Worm (Caenorhabditis elegans) whole organism, L2 larva: ENCODE measurements around the gene cyb-2.1.

ENCODE experiments used
- C34F6.9 ChIP-seq: fragments of 150-350 bp; optimal IDR thresholded peaks from 2 replicates; lab custom pipeline; 2014; ENCODE audit warnings: missing biosample characterization, missing genetic modification characterization
- F13H6.1 ChIP-seq: sonication (generic microtip); optimal IDR thresholded peaks from 2 replicates; lab custom pipeline; 2016; ENCODE audit warnings: missing genetic modification characterization, missing compliant biosample characterization
- Y55F3AM.14 ChIP-seq: fragments of 200-800 bp; sonication (Bioruptor generic); optimal IDR thresholded peaks from 2 replicates; lab custom pipeline; 2018; ENCODE audit warnings: mild to moderate bottlenecking, missing genetic modification characterization, missing compliant biosample characterization
- ZK546.5 ChIP-seq: sonication (generic microtip); optimal IDR thresholded peaks from 2 replicates; lab custom pipeline; 2017; ENCODE audit warnings: missing biosample characterization, missing genetic modification characterization
- alr-1 ChIP-seq: fragments of 150-350 bp; optimal IDR thresholded peaks from 2 replicates; lab custom pipeline; 2014; ENCODE audit warnings: missing biosample characterization, missing genetic modification characterization
- aly-2 ChIP-seq: fragments of 150-350 bp; optimal IDR thresholded peaks from 2 replicates; lab custom pipeline; 2014; ENCODE audit warnings: missing biosample characterization, missing genetic modification characterization
- ama-1 ChIP-seq: fragments of 150-350 bp; optimal IDR thresholded peaks from 2 replicates; lab custom pipeline; 2018; ENCODE audit warnings: inconsistent platforms
- ceh-16 ChIP-seq: fragments of 150-350 bp; optimal IDR thresholded peaks from 2 replicates; lab custom pipeline; 2014; ENCODE audit warnings: missing biosample characterization, missing genetic modification characterization
- crh-2 ChIP-seq: sonication (generic microtip); optimal IDR thresholded peaks from 2 replicates; lab custom pipeline; 2017; ENCODE audit warnings: missing biosample characterization, missing genetic modification characterization
- dmd-4 ChIP-seq: sonication (generic microtip); optimal IDR thresholded peaks from 2 replicates; lab custom pipeline; 2017; ENCODE audit warnings: missing biosample characterization, missing genetic modification characterization
- egl-27 ChIP-seq: sonication (generic microtip); optimal IDR thresholded peaks from 3 replicates; lab custom pipeline; 2017; ENCODE audit warnings: missing biosample characterization, missing genetic modification reagents, missing genetic modification characterization
- elt-1 ChIP-seq: fragments of 150-350 bp; optimal IDR thresholded peaks from 2 replicates; lab custom pipeline; 2014; ENCODE audit warnings: missing biosample characterization, missing genetic modification characterization
- fos-1 ChIP-seq: fragments of 150-350 bp; optimal IDR thresholded peaks from 2 replicates; lab custom pipeline; 2014; ENCODE audit warnings: missing biosample characterization, missing genetic modification characterization
- gmeb-1 ChIP-seq: fragments of 150-350 bp; optimal IDR thresholded peaks from 2 replicates; lab custom pipeline; 2014; ENCODE audit warnings: missing biosample characterization, missing genetic modification characterization
- lin-11 ChIP-seq: fragments of 150-350 bp; sonication (generic microtip); optimal IDR thresholded peaks from 2 replicates; lab custom pipeline; 2014; ENCODE audit warnings: missing biosample characterization, missing genetic modification characterization, inconsistent platforms, mixed read lengths
- lin-13 ChIP-seq: fragments of 150-350 bp; optimal IDR thresholded peaks from 2 replicates; lab custom pipeline; 2014; ENCODE audit warnings: missing biosample characterization, missing genetic modification reagents, missing genetic modification characterization
- lin-39 ChIP-seq: fragments of 150-350 bp; optimal IDR thresholded peaks from 2 replicates; lab custom pipeline; 2014; ENCODE audit warnings: missing biosample characterization, missing genetic modification reagents, missing genetic modification characterization
- lsy-2 ChIP-seq, 2 experiments: fragments of 150-350 bp in 1 of 2; sonication (generic microtip) in 1 of 2; optimal IDR thresholded peaks; 2 replicates each; lab custom pipeline; 2014 to 2017; ENCODE audit warnings: missing biosample characterization in 2 of 2, missing genetic modification characterization in 2 of 2
- mdl-1 ChIP-seq, 2 experiments: fragments of 150-350 bp in 1 of 2; sonication (generic microtip) in 1 of 2; optimal IDR thresholded peaks; 2 replicates each; lab custom pipeline; 2017; ENCODE audit warnings: missing biosample characterization in 2 of 2, missing genetic modification characterization in 2 of 2
- nhr-10 ChIP-seq: sonication (generic microtip); optimal IDR thresholded peaks from 2 replicates; lab custom pipeline; 2017; ENCODE audit warnings: missing biosample characterization, missing genetic modification characterization
- nhr-11 ChIP-seq: fragments of 150-350 bp; optimal IDR thresholded peaks from 2 replicates; lab custom pipeline; 2014; ENCODE audit warnings: missing biosample characterization, missing genetic modification characterization
- nhr-12 ChIP-seq: fragments of 150-350 bp; optimal IDR thresholded peaks from 2 replicates; lab custom pipeline; 2014; ENCODE audit warnings: missing biosample characterization, missing genetic modification characterization
- nhr-129 ChIP-seq: fragments of 150-350 bp; optimal IDR thresholded peaks from 2 replicates; lab custom pipeline; 2014; ENCODE audit warnings: missing biosample characterization, missing genetic modification characterization
- nhr-21 ChIP-seq: fragments of 150-350 bp; optimal IDR thresholded peaks from 2 replicates; lab custom pipeline; 2014; ENCODE audit warnings: missing biosample characterization, missing genetic modification characterization
- nhr-23 ChIP-seq: fragments of 150-350 bp; optimal IDR thresholded peaks from 2 replicates; lab custom pipeline; 2014; ENCODE audit warnings: missing biosample characterization, missing genetic modification reagents, missing genetic modification characterization
- nhr-25 ChIP-seq: fragments of 150-350 bp; sonication (generic microtip); optimal IDR thresholded peaks from 3 replicates; lab custom pipeline; 2014; ENCODE audit warnings: missing biosample characterization, missing genetic modification characterization
- nhr-6 ChIP-seq: fragments of 150-350 bp; optimal IDR thresholded peaks from 2 replicates; lab custom pipeline; 2014; ENCODE audit warnings: missing biosample characterization, missing genetic modification characterization
- nhr-77 ChIP-seq: fragments of 150-350 bp; optimal IDR thresholded peaks from 2 replicates; lab custom pipeline; 2014; ENCODE audit warnings: missing biosample characterization, missing genetic modification characterization
- peb-1 ChIP-seq: fragments of 150-350 bp; optimal IDR thresholded peaks from 2 replicates; lab custom pipeline; 2014; ENCODE audit warnings: missing biosample characterization, missing genetic modification characterization
- sem-4 ChIP-seq: fragments of 150-350 bp; optimal IDR thresholded peaks from 2 replicates; lab custom pipeline; 2014; ENCODE audit warnings: missing biosample characterization, missing genetic modification reagents, missing genetic modification characterization
- sma-3 ChIP-seq: sonication (generic microtip); optimal IDR thresholded peaks from 2 replicates; lab custom pipeline; 2016; ENCODE audit warnings: missing genetic modification reagents, missing genetic modification characterization, missing compliant biosample characterization
- sma-9 ChIP-seq, 2 experiments: fragments of 150-350 bp in 1 of 2; sonication (generic microtip) in 1 of 2; optimal IDR thresholded peaks; 2 replicates each; lab custom pipeline; 2014 to 2016; ENCODE audit warnings: missing genetic modification characterization in 2 of 2, mild to moderate bottlenecking in 1 of 2, missing biosample characterization in 1 of 2, missing compliant biosample characterization in 1 of 2, missing genetic modification reagents in 1 of 2, moderate library complexity in 1 of 2
- unc-39 ChIP-seq: fragments of 150-350 bp; optimal IDR thresholded peaks from 2 replicates; lab custom pipeline; 2014; ENCODE audit warnings: missing biosample characterization, missing genetic modification characterization
- unc-55 ChIP-seq: fragments of 150-350 bp; sonication (generic microtip); optimal IDR thresholded peaks from 3 replicates; lab custom pipeline; 2014; ENCODE audit warnings: missing biosample characterization, missing genetic modification reagents, missing genetic modification characterization
- unc-62 ChIP-seq: fragments of 150-350 bp; optimal IDR thresholded peaks from 2 replicates; lab custom pipeline; 2014; ENCODE audit warnings: missing biosample characterization, missing genetic modification reagents, missing genetic modification characterization
- zag-1 ChIP-seq: fragments of 150-350 bp; optimal IDR thresholded peaks from 2 replicates; lab custom pipeline; 2014; ENCODE audit warnings: missing biosample characterization, missing genetic modification characterization
- ztf-11 ChIP-seq: sonication (generic microtip); optimal IDR thresholded peaks from 2 replicates; lab custom pipeline; 2017; ENCODE audit warnings: missing biosample characterization, missing genetic modification characterization

cyb-2.1 gene

ce11 chrIV:11031640-11032039, 45.9 kb downstream of the cyb-2.1 start:
- TF ChIP-seq gmeb-1 (tag; lab: Kevin White, UChicago) (peak; percentile 20), aly-2 (tag; lab: Kevin White, UChicago) (no peak), mdl-1 (tag; optimal IDR thresholded peaks at IDR 0.05; lab: Kevin White, UChicago) (no peak), nhr-129 (tag; lab: Kevin White, UChicago) (peak; percentile 57), nhr-77 (tag; lab: Kevin White, UChicago) (no peak), ceh-16 (tag; lab: Kevin White, UChicago) (no peak), alr-1 (tag; lab: Kevin White, UChicago) (no peak), dmd-4 (tag; lab: Kevin White, UChicago) (no peak), lsy-2 (tag; optimal IDR thresholded peaks at IDR 0.05; lab: Kevin White, UChicago) (no peak), fos-1 (tag; lab: Kevin White, UChicago) (peak; percentile 83), crh-2 (peak; percentile 50)

- no peak for TF ChIP-seq sma-9 (GFP tag; optimal IDR thresholded peaks at IDR 0.05; lab: Kevin White, UChicago)
- no peak for TF ChIP-seq sma-9 (tag; optimal IDR thresholded peaks at IDR 0.05; lab: Kevin White, UChicago)
- no peak for TF ChIP-seq F13H6.1 (tag; lab: Kevin White, UChicago)
- TF ChIP-seq ama-1 (lab: Kevin White, UChicago) = no peak
- no peak for TF ChIP-seq lin-13 (GFP tag; lab: Kevin White, UChicago)
- no peak for TF ChIP-seq nhr-25 (tag; lab: Kevin White, UChicago)
- no peak for TF ChIP-seq peb-1
- TF ChIP-seq fos-1 (tag; lab: Kevin White, UChicago) = no peak
- no peak for TF ChIP-seq crh-2
- no peak for TF ChIP-seq nhr-12 (tag; lab: Kevin White, UChicago)
- TF ChIP-seq lsy-2 (tag; optimal IDR thresholded peaks at IDR 0.05; lab: Kevin White, UChicago) = no peak
- TF ChIP-seq ZK546.5 (tag; lab: Kevin White, UChicago) = no peak
- TF ChIP-seq C34F6.9 (tag; lab: Kevin White, UChicago) = no peak
- no peak for TF ChIP-seq egl-27 (tag; lab: Kevin White, UChicago)
Measured at ce11 chrIV:11032288-11032687, 46.5 kb downstream of the cyb-2.1 start, which contains the start of gene hrg-6. Gene hrg-6, plus strand, starts transcription at chrIV:11032588.

ce11 chrIV:11036222-11036621, 50.4 kb downstream of the cyb-2.1 start, which contains the start of gene fkb-1:
Gene fkb-1, plus strand, starts transcription at chrIV:11036582.
- TF ChIP-seq nhr-25 (tag; lab: Kevin White, UChicago) = peak; percentile 38
- TF ChIP-seq aly-2 (tag; lab: Kevin White, UChicago) = no peak
- peak; percentile 77 for TF ChIP-seq zag-1 (tag; lab: Kevin White, UChicago)
- TF ChIP-seq lsy-2 (tag; optimal IDR thresholded peaks at IDR 0.05; lab: Kevin White, UChicago) = peak; percentile 49 to 83
- no peak for TF ChIP-seq ZK546.5 (tag; lab: Kevin White, UChicago)
- peak; percentile 87 for TF ChIP-seq C34F6.9 (tag; lab: Kevin White, UChicago)
- TF ChIP-seq sma-3 = peak; percentile 32
- peak; percentile 77 for TF ChIP-seq gmeb-1 (tag; lab: Kevin White, UChicago)
- TF ChIP-seq lin-13 (GFP tag; lab: Kevin White, UChicago) = peak; percentile 50
- TF ChIP-seq nhr-23 = no peak
- no peak for TF ChIP-seq unc-39 (tag; lab: Kevin White, UChicago)
- no peak for TF ChIP-seq alr-1 (tag; lab: Kevin White, UChicago)
- TF ChIP-seq nhr-11 (tag; lab: Kevin White, UChicago) = no peak
- no peak for TF ChIP-seq lin-39 (tag; lab: Kevin White, UChicago)
- peak; percentile 76 for TF ChIP-seq sma-9 (GFP tag; optimal IDR thresholded peaks at IDR 0.05; lab: Kevin White, UChicago)
- no peak for TF ChIP-seq sma-9 (tag; optimal IDR thresholded peaks at IDR 0.05; lab: Kevin White, UChicago)
- no peak for TF ChIP-seq unc-62 (GFP tag; lab: Kevin White, UChicago)
- no peak for TF ChIP-seq nhr-10 (tag; lab: Kevin White, UChicago)
- no peak for TF ChIP-seq ztf-11 (tag; lab: Kevin White, UChicago)
- TF ChIP-seq fos-1 (tag; lab: Kevin White, UChicago) = peak; percentile 74
- TF ChIP-seq ceh-16 (tag; lab: Kevin White, UChicago) = no peak
- peak; percentile 59 for TF ChIP-seq F13H6.1 (tag; lab: Kevin White, UChicago)
- peak; percentile 72 for TF ChIP-seq nhr-129 (tag; lab: Kevin White, UChicago)
- TF ChIP-seq nhr-6 (tag; lab: Kevin White, UChicago) = peak; percentile 45
- TF ChIP-seq lin-11 = peak; percentile 44
- TF ChIP-seq crh-2 = peak; percentile 98
- peak; percentile 79 for TF ChIP-seq unc-55 (GFP tag; lab: Kevin White, UChicago)
- TF ChIP-seq sem-4 (tag; lab: Kevin White, UChicago) = peak; percentile 42
- TF ChIP-seq Y55F3AM.14 = no peak
- TF ChIP-seq nhr-77 (tag; lab: Kevin White, UChicago) = no peak
- peak; percentile 19 for TF ChIP-seq nhr-21 (tag; lab: Kevin White, UChicago)
- TF ChIP-seq elt-1 = no peak
